Fruit fly (Drosophila melanogaster) whole organism, prepupa: ENCODE data around the gene PGAP2.

Experiments used
- Blimp-1 ChIP-seq: fragments of 200-800 bp; sonication (Bioruptor generic); optimal IDR thresholded peaks from 3 replicates; lab custom pipeline; 2017; ENCODE audit warnings: missing biosample characterization, missing genetic modification characterization, mild to moderate bottlenecking, moderate library complexity, missing genetic modification reagents
- CG1621 ChIP-seq: fragments of 200-800 bp; sonication (Bioruptor generic); optimal IDR thresholded peaks from 3 replicates; lab custom pipeline; 2018; ENCODE audit warnings: missing biosample characterization, mild to moderate bottlenecking, missing genetic modification characterization
- CG31627 ChIP-seq: fragments of 200-800 bp; sonication (Bioruptor generic); optimal IDR thresholded peaks from 3 replicates; lab custom pipeline; 2016; ENCODE audit warnings: missing biosample characterization, missing genetic modification characterization
- CG32006 ChIP-seq: fragments of 200-800 bp; sonication (Bioruptor generic); optimal IDR thresholded peaks from 3 replicates; lab custom pipeline; 2017; ENCODE audit warnings: missing biosample characterization, mild to moderate bottlenecking, missing genetic modification characterization
- CG3919 ChIP-seq: fragments of 200-800 bp; sonication (Bioruptor generic); optimal IDR thresholded peaks from 3 replicates; lab custom pipeline; 2016; ENCODE audit warnings: missing biosample characterization, missing genetic modification characterization
- CG6808 ChIP-seq: fragments of 200-800 bp; sonication (Bioruptor generic); optimal IDR thresholded peaks from 3 replicates; lab custom pipeline; 2017; ENCODE audit warnings: missing biosample characterization, missing genetic modification characterization, mild to moderate bottlenecking, moderate library complexity, missing genetic modification reagents
- CG6854 ChIP-seq: fragments of 200-800 bp; sonication (Bioruptor generic); optimal IDR thresholded peaks from 2 replicates; lab custom pipeline; 2017; ENCODE audit warnings: missing biosample characterization, mild to moderate bottlenecking, missing genetic modification characterization
- CG8119 ChIP-seq: fragments of 200-800 bp; sonication (Bioruptor generic); IDR thresholded peaks from 3 replicates; pipeline ENCODE4 v1.3.6; 2022; ENCODE audit warnings: missing biosample characterization, missing genetic modification characterization
- CG8319 ChIP-seq: fragments of 200-800 bp; sonication (Bioruptor generic); optimal IDR thresholded peaks from 3 replicates; lab custom pipeline; 2016; ENCODE audit warnings: missing biosample characterization, missing genetic modification characterization
- CG8632 ChIP-seq: fragments of 200-800 bp; sonication (Bioruptor generic); optimal IDR thresholded peaks from 3 replicates; lab custom pipeline; 2016; ENCODE audit warnings: missing biosample characterization, missing genetic modification characterization
- CG9139 ChIP-seq: fragments of 200-800 bp; sonication (Bioruptor generic); optimal IDR thresholded peaks from 3 replicates; lab custom pipeline; 2017; ENCODE audit warnings: missing biosample characterization, mild to moderate bottlenecking, missing genetic modification characterization
- Eip75B ChIP-seq: fragments of 200-800 bp; sonication (Bioruptor generic); optimal IDR thresholded peaks from 3 replicates; lab custom pipeline; 2016; ENCODE audit warnings: missing biosample characterization, missing genetic modification characterization
- Eip78C ChIP-seq: fragments of 200-800 bp; sonication (Bioruptor generic); peaks from one replicate; lab custom pipeline; 2016; ENCODE audit warnings: missing biosample characterization, missing genetic modification characterization
- Eip93F ChIP-seq: fragments of 200-800 bp; sonication (Bioruptor generic); optimal IDR thresholded peaks from 2 replicates; lab custom pipeline; 2016; ENCODE audit warnings: missing biosample characterization, mild to moderate bottlenecking, missing genetic modification characterization
- Ets21C ChIP-seq: fragments of 200-800 bp; sonication (Bioruptor generic); optimal IDR thresholded peaks from 3 replicates; lab custom pipeline; 2016; ENCODE audit warnings: missing biosample characterization, missing genetic modification characterization
- Gug ChIP-seq: fragments of 200-800 bp; sonication (Bioruptor generic); IDR thresholded peaks from 2 replicates; pipeline ENCODE4 v1.3.6; 2022; ENCODE audit warnings: missing biosample characterization, missing genetic modification characterization
- Hr38 ChIP-seq: sonication (Bioruptor generic); optimal IDR thresholded peaks from 2 replicates; lab custom pipeline; 2016; ENCODE audit warnings: missing biosample characterization, missing genetic modification characterization
- Hr4 ChIP-seq: fragments of 200-800 bp; sonication (Bioruptor generic); optimal IDR thresholded peaks from 3 replicates; lab custom pipeline; 2016; ENCODE audit warnings: missing biosample characterization, missing genetic modification characterization
- Lpt ChIP-seq: fragments of 200-800 bp; sonication (Bioruptor generic); optimal IDR thresholded peaks from 3 replicates; lab custom pipeline; 2016; ENCODE audit warnings: missing biosample characterization, missing genetic modification characterization
- Met ChIP-seq: fragments of 200-800 bp; sonication (Bioruptor generic); optimal IDR thresholded peaks from 3 replicates; lab custom pipeline; 2016; ENCODE audit warnings: missing biosample characterization, missing genetic modification characterization
- Smox ChIP-seq: fragments of 200-800 bp; sonication (Bioruptor generic); optimal IDR thresholded peaks from 3 replicates; lab custom pipeline; 2016; ENCODE audit warnings: missing biosample characterization, missing genetic modification characterization
- Sox14 ChIP-seq: fragments of 200-800 bp; sonication (Bioruptor generic); optimal IDR thresholded peaks from 3 replicates; lab custom pipeline; 2016; ENCODE audit warnings: missing biosample characterization, missing genetic modification characterization
- Sox15 ChIP-seq: fragments of 200-800 bp; sonication (Bioruptor generic); optimal IDR thresholded peaks from 3 replicates; lab custom pipeline; 2016; ENCODE audit warnings: missing biosample characterization, missing genetic modification characterization
- achi ChIP-seq: fragments of 200-800 bp; sonication (Bioruptor generic); optimal IDR thresholded peaks from 3 replicates; lab custom pipeline; 2016; ENCODE audit warnings: missing biosample characterization, missing genetic modification characterization
- dac ChIP-seq: fragments of 200-800 bp; sonication (Bioruptor generic); optimal IDR thresholded peaks from 2 replicates; lab custom pipeline; 2017; ENCODE audit warnings: missing biosample characterization, mild to moderate bottlenecking, missing genetic modification characterization
- dsx ChIP-seq: fragments of 200-800 bp; optimal IDR thresholded peaks from 3 replicates; lab custom pipeline; 2019; ENCODE audit warnings: missing biosample characterization, mild to moderate bottlenecking, missing genetic modification characterization, moderate library complexity; ENCODE audit not compliant: poor library complexity, severe bottlenecking
- eg ChIP-seq: fragments of 200-800 bp; sonication (Bioruptor generic); IDR thresholded peaks from 3 replicates; pipeline ENCODE4 v1.3.6; 2022; ENCODE audit warnings: missing biosample characterization, missing genetic modification characterization
- fd85E ChIP-seq: fragments of 200-800 bp; sonication (Bioruptor generic); optimal IDR thresholded peaks from 3 replicates; lab custom pipeline; 2016; ENCODE audit warnings: missing biosample characterization, missing genetic modification characterization
- fkh ChIP-seq: fragments of 200-800 bp; sonication (Bioruptor generic); optimal IDR thresholded peaks from 3 replicates; lab custom pipeline; 2017; ENCODE audit warnings: missing biosample characterization, mild to moderate bottlenecking, missing genetic modification characterization, moderate library complexity
- lz ChIP-seq: fragments of 200-800 bp; sonication (Bioruptor generic); optimal IDR thresholded peaks from 3 replicates; lab custom pipeline; 2016; ENCODE audit warnings: missing biosample characterization, missing genetic modification characterization
- salr ChIP-seq, 2 experiments: fragments of 200-800 bp; sonication (Bioruptor generic); optimal IDR thresholded peaks; 3 replicates each; lab custom pipeline; 2016 to 2018; ENCODE audit warnings: missing biosample characterization in 2 of 2, missing genetic modification characterization in 2 of 2, mild to moderate bottlenecking in 1 of 2
- spab ChIP-seq: fragments of 200-800 bp; sonication (Bioruptor generic); optimal IDR thresholded peaks from 2 replicates; lab custom pipeline; 2017; ENCODE audit warnings: missing biosample characterization, mild to moderate bottlenecking, missing genetic modification characterization, missing genetic modification reagents
- svp ChIP-seq: fragments of 200-800 bp; sonication (Bioruptor generic); peaks from one replicate; lab custom pipeline; 2016; ENCODE audit warnings: missing biosample characterization, missing genetic modification characterization

The PGAP2 gene

DNA sequence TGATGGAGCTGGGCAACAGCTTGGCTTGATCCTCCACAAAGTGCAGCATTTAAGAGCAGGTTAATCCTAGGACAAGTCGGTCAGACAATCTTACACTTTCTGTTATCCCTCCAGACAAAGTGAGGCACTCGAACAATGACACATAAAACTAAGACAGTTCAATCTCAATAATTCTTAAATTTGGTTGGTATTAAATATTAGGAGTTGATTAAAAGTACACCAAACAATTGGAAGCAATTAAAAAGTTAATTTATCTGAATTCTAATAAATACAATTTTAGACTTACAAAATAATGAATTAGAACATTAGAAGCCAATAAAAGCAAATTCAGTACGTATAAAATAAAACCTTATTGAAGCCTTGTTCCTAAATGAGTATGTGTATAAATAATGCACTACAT is 1.5 kb downstream of the PGAP2 start, which contains the start of gene CG15880:
TSS of gene CG15880 (minus strand) at position 101 of the 400 bp plus-strand sequence.
- TF ChIP-seq Eip93F = no peak
- no peak for TF ChIP-seq CG8632 (GFP tag; lab: Kevin White, UChicago)
- no peak for TF ChIP-seq CG8119 (GFP tag; lab: Robert Waterston, UW)
- no peak for TF ChIP-seq spab (GFP tag; lab: Kevin White, UChicago)
- TF ChIP-seq eg (GFP tag; lab: Robert Waterston, UW) = no peak

- TF ChIP-seq CG9139 = peak; percentile 9
- TF ChIP-seq CG6808 (GFP tag; lab: Kevin White, UChicago) = peak; percentile 12
- TF ChIP-seq Eip78C = no peak
- peak; percentile 95 for TF ChIP-seq fkh (GFP tag; lab: Kevin White, UChicago)
Measured at dm6 chr2L:815785-816389, 3.4 kb downstream of the PGAP2 start, which contains the start of the genes Saf6 and Pex12. TSS of gene Saf6 (minus strand) at chr2L:815950. TSS of gene Pex12 (plus strand) at chr2L:815993.

dm6 chr2L:811405-811804 is 7.9 kb downstream of the PGAP2 start, which contains the start of gene Dbp21E2:
TSS of gene Dbp21E2 (plus strand) at chr2L:811584.
- TF ChIP-seq Gug (GFP tag; lab: Robert Waterston, UW) (no peak), lz (no peak), spab (GFP tag; lab: Kevin White, UChicago) (no peak), CG6854 (GFP tag; lab: Kevin White, UChicago) (no peak), Smox (no peak), dsx (no peak), Eip78C (no peak), Met (no peak), Eip75B (GFP tag; lab: Kevin White, UChicago) (no peak), fkh (GFP tag; lab: Kevin White, UChicago) (no peak)
- TF ChIP-seq, all 60 proteins: peak for 0

DNA sequence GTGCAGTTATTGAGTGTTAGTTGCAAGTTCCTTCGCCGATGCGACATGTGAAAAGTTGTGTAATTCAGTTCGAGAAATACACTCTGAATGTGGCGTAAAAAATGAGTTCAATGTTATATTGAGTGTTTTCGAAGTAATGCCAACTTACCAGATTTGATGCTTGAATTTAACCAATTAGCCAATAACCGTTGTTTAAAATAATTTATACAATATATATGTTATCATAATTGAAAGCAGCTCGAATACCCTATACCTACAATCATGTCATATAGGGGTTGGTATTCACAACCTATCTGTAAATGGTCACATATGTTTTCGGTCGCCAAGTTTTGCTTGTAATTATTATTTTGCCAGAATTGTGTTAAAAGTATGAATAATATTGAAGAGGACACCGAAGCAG is 9.0 kb downstream of the PGAP2 start, which contains the start of gene Nnf1b:
TSS of gene Nnf1b (plus strand) at position 301 of the 400 bp plus-strand sequence.
- TF ChIP-seq CG32006 (GFP tag; lab: Kevin White, UChicago) (no peak), CG8632 (GFP tag; lab: Kevin White, UChicago) (no peak), CG31627 (no peak), dac (no peak), Lpt (no peak), CG1621 (tag; lab: Kevin White, UChicago) (no peak), Eip75B (GFP tag; lab: Kevin White, UChicago) (no peak), Sox15 (GFP tag; lab: Kevin White, UChicago) (no peak), lz (no peak), Sox14 (no peak), spab (GFP tag; lab: Kevin White, UChicago) (no peak), Hr4 (no peak)

- TF ChIP-seq Eip75B (GFP tag; lab: Kevin White, UChicago) (no peak), CG6854 (GFP tag; lab: Kevin White, UChicago) (no peak), svp (GFP tag; lab: Kevin White, UChicago) (no peak), salr (GFP tag; optimal IDR thresholded peaks at IDR 0.05; lab: Kevin White, UChicago) (no peak), CG3919 (no peak), CG1621 (tag; lab: Kevin White, UChicago) (no peak), CG8319 (no peak), Blimp-1 (GFP tag; lab: Kevin White, UChicago) (no peak), CG8119 (GFP tag; lab: Robert Waterston, UW) (no peak), Eip78C (no peak), achi (GFP tag; lab: Kevin White, UChicago) (no peak), fd85E (no peak), CG31627 (no peak), Ets21C (GFP tag; lab: Kevin White, UChicago) (no peak), lz (no peak), Lpt (no peak), Hr38 (GFP tag; lab: Kevin White, UChicago) (no peak), fkh (GFP tag; lab: Kevin White, UChicago) (no peak)
Measured at dm6 chr2L:790698-791097, 28.6 kb downstream of the PGAP2 start, which contains the start of gene Pkg21D. TSS of gene Pkg21D (minus strand) at chr2L:790798.
